Fruit fly (Drosophila melanogaster) whole organism: ENCODE data around the gene Thor.

Source experiments
- CG8478 ChIP-seq: fragments of >200 bp; optimal IDR thresholded peaks from 2 replicates; lab custom pipeline; 2018; ENCODE audit warnings: inconsistent platforms
- Dll ChIP-seq: fragments of >200 bp; optimal IDR thresholded peaks from 2 replicates; lab custom pipeline; 2017
- EcR ChIP-seq, 2 experiments: fragments of >200 bp; optimal IDR thresholded peaks; 2 replicates each; lab custom pipeline; 2017; ENCODE audit warnings: missing biosample characterization in 2 of 2, missing genetic modification characterization in 2 of 2, missing genetic modification reagents in 2 of 2
- pan ChIP-seq: fragments of >200 bp; optimal IDR thresholded peaks from 2 replicates; lab custom pipeline; 2017
- psq ChIP-seq: fragments of >200 bp; optimal IDR thresholded peaks from 2 replicates; lab custom pipeline; 2017
- usp ChIP-seq: fragments of >200 bp; optimal IDR thresholded peaks from 2 replicates; lab custom pipeline; 2017; ENCODE audit warnings: missing biosample characterization, missing genetic modification characterization, mixed read lengths

Thor gene

DNA sequence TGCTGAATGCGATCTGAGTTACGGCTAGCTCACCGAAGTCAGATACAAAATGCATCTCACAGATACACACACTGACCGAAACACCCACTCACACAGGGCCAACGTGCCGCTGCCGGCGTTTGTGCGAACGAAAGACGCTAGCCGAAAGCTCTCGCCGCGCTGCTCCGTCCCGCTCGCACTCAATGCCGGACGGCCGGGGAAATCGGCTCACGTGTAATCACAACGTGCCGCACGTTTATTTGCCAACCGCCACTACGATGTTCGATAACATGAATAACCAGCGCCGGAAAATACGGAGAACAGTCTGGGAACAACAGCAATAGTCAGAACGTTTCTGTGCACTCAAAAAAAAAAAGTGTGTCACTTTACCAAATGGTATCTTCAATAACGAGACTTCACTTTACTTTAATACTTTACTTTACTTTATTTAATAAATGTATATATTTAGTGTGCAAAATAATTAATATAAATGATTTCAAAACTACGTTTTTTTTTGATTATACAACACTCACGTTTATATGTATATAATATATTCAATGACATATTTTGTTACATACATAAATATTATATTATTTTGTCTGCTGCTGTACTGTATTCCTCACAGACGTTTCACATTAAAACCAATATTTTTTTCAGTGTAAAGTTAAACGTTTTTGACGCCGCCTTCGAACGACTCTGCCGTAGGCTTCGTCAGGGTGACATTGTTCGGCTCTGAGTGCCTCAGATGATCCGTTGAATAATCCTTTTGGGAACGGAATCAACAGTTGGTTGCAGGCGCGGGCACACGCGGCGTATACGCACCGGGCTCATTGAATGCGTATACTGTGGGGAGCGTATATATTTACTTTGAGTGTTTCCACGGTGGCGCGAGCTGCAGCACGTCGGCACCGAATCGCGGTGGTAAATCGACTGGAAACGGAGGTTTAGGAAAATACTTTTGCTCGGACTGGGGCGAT, 29.3 kb downstream of the Thor start, which contains the start of gene tim:
tim (minus strand) TSS at position 911 of the 956 bp plus-strand sequence.
- TF ChIP-seq usp (GFP tag; lab: Kevin White, UChicago) = no peak
- no peak for TF ChIP-seq EcR (GFP tag; optimal IDR thresholded peaks at IDR 0.05; lab: Kevin White, UChicago)
- TF ChIP-seq CG8478 = no peak
- no peak for TF ChIP-seq Dll (lab: Kevin White, UChicago)
- no peak for TF ChIP-seq pan (lab: Kevin White, UChicago)
- TF ChIP-seq psq (lab: Kevin White, UChicago) = no peak

DNA sequence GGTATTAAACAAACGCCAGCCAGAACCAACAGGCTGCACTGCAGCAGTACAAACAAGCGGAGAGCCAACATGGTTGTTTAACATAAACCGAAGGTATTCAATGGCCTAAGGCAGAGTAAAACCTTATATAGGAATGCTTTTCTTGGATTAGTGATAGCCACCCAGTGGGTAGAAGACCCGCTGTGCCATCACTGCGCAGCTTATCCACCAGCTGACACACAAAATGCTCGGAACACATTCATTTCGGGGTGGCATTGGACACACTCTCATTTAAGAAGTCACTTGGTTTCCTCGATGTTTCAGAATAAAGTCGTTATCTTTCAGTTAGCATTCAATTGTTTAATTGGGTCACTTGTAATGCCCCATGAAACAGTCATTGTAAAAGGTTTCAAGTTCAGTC, 31.8 kb downstream of the Thor start, which contains the start of gene CG31954:
CG31954 (minus strand) TSS at position 101 of the 400 bp plus-strand sequence.
- TF ChIP-seq Dll (lab: Kevin White, UChicago) (no peak), pan (lab: Kevin White, UChicago) (no peak), psq (lab: Kevin White, UChicago) (no peak), usp (GFP tag; lab: Kevin White, UChicago) (no peak), CG8478 (no peak), EcR (GFP tag; optimal IDR thresholded peaks at IDR 0.05; lab: Kevin White, UChicago) (no peak)

DNA sequence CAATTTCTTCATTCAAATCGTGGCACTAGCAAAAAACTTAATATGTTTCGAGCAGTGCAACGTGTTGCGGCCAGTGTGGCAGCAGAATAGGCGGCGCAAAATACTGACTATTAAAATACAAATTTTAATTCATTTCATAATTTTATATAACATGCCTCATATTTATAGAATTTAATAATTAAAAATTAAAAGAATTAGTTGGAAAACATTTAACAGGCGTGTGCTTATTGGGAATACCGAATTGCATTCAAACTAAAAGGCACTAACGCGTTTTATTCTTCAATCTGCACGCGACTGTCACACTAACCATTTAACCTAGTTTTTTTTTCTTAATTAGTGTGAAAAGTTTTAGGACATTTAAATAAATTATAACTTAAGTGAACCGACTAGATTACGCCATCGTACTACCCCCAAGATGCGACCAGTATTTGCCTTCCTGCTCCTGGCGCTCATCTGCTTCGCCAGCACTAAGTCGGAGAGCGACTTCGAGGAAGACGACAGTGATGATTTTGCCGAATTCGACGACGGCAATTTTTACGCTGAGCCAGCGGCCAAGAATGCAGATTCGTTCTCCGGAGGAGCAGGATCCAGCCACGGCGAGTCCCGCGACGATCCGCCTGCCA, 36.4 kb downstream of the Thor start, which contains the start of the genes LeuRS and CG17593:
LeuRS (minus strand) TSS at position 88 of the 623 bp plus-strand sequence.
CG17593 (plus strand) TSS at position 304 of the 623 bp plus-strand sequence.
- no peak for TF ChIP-seq Dll (lab: Kevin White, UChicago)
- no peak for TF ChIP-seq pan (lab: Kevin White, UChicago)
- no peak for TF ChIP-seq EcR (GFP tag; optimal IDR thresholded peaks at IDR 0.05; lab: Kevin White, UChicago)
- TF ChIP-seq psq (lab: Kevin White, UChicago) = no peak
- TF ChIP-seq CG8478 = no peak
- no peak for TF ChIP-seq usp (GFP tag; lab: Kevin White, UChicago)

DNA sequence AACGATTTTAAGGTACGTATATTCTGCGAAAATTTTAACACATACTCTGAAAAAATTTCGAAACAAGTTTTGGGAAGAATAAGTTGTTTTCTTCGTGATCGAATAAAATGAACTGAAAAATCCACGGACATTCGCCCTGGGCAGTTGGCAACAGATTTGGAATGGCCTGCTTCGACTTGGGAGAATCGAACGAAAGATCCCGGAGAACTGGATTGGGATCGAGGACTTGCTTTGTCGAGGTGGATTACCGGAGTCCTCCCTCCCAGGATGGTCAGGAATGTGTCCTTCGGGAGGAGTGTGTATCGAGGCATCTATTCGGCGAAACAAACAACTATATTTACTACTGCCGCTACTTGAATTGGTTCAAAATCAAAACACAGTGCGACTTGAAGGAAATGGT, 41.3 kb downstream of the Thor start, which contains the start of the genes CG3213 and CG8851:
CG3213 (minus strand) TSS at position 101 of the 400 bp plus-strand sequence.
CG8851 (plus strand) TSS at position 127 of the 400 bp plus-strand sequence.
- no peak for TF ChIP-seq psq (lab: Kevin White, UChicago)
- TF ChIP-seq CG8478 = no peak
- TF ChIP-seq pan (lab: Kevin White, UChicago) = no peak
- no peak for TF ChIP-seq Dll (lab: Kevin White, UChicago)

DNA sequence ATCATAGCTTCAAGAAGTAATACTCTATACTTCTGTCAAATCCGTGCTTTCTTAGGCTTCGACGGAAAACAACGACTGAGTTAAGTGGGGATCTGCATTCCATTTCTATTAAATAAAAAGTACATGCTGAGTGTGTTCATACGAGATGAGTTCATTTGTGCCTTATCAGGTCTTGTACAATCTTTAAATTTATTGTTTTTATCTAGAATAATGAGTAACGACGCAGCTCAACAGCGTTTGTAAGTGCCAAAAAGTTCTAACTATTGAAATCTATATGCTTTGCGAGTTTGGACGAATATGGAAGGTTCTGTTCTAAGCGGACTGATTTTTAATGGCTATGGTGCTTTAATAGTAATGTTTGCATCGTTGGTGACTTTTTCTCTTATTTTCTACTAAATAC, 45.7 kb downstream of the Thor start, which contains the start of gene Sr-CIV:
Sr-CIV (minus strand) TSS at position 101 of the 400 bp plus-strand sequence.
- TF ChIP-seq Dll (lab: Kevin White, UChicago) (no peak), psq (lab: Kevin White, UChicago) (no peak), EcR (GFP tag; optimal IDR thresholded peaks at IDR 0.05; lab: Kevin White, UChicago) (no peak), usp (GFP tag; lab: Kevin White, UChicago) (no peak), CG8478 (no peak), pan (lab: Kevin White, UChicago) (no peak)

DNA sequence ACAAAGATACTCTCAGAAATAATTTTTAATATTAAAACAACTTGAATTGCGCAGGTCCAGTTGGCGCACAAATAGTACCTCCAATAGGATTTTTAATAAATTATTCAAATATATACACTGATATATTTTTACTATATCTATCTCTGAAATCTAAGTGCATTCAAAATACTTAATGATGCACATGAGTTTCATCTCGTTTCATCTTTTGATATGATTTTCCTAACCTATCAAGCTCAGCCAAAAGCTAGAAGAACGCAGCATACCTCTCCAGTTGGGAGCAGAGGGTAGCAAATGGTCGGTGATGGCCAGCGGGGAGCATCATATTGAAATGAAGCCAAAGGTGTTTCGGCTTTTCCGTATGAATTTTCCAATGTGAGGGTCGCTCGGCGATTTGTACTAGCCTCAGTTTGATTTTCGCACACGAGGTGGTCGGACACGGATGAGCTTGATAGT, 46.5 kb downstream of the Thor start, which contains the start of gene CG8852:
CG8852 (plus strand) TSS at position 403 of the 453 bp plus-strand sequence.
- TF ChIP-seq pan (lab: Kevin White, UChicago) (no peak), CG8478 (no peak), EcR (GFP tag; optimal IDR thresholded peaks at IDR 0.05; lab: Kevin White, UChicago) (no peak), psq (lab: Kevin White, UChicago) (no peak), Dll (lab: Kevin White, UChicago) (no peak), usp (GFP tag; lab: Kevin White, UChicago) (no peak)
